Fruit fly (Drosophila melanogaster) whole organism, embryonic: Measurements from ENCODE around the gene CG31875.

Experiments used
- Antp ChIP-seq: fragments of 200-800 bp; sonication (Bioruptor generic); optimal IDR thresholded peaks from 3 replicates; lab custom pipeline; 2016; ENCODE audit warnings: missing biosample characterization, missing genetic modification characterization
- Bgb ChIP-seq: fragments of 200-800 bp; sonication (Bioruptor generic); IDR thresholded peaks from 2 replicates; pipeline ENCODE4 v1.3.6; 2022; ENCODE audit warnings: missing biosample characterization, missing genetic modification characterization; ENCODE audit not compliant: partially characterized antibody
- CG10431 ChIP-seq: fragments of 200-800 bp; sonication (Bioruptor generic); optimal IDR thresholded peaks from 3 replicates; lab custom pipeline; 2018; ENCODE audit warnings: missing biosample characterization, mild to moderate bottlenecking, missing genetic modification characterization
- CG11398 ChIP-seq: fragments of 200-800 bp; sonication (Bioruptor generic); optimal IDR thresholded peaks from 2 replicates; lab custom pipeline; 2016; ENCODE audit warnings: missing biosample characterization, missing genetic modification characterization
- CG12299 ChIP-seq: fragments of 200-800 bp; sonication (Bioruptor generic); optimal IDR thresholded peaks from 2 replicates; lab custom pipeline; 2018; ENCODE audit warnings: missing biosample characterization, mild to moderate bottlenecking, missing genetic modification characterization
- CG12391 ChIP-seq: fragments of 200-800 bp; sonication (Bioruptor generic); optimal IDR thresholded peaks from 3 replicates; lab custom pipeline; 2018; ENCODE audit warnings: missing biosample characterization, mild to moderate bottlenecking, missing genetic modification characterization, moderate library complexity
- CG12744 ChIP-seq: fragments of 200-800 bp; sonication (Bioruptor generic); optimal IDR thresholded peaks from 2 replicates; lab custom pipeline; 2016; ENCODE audit warnings: missing biosample characterization, missing genetic modification characterization
- CG13624 ChIP-seq: fragments of 200-800 bp; sonication (Bioruptor generic); optimal IDR thresholded peaks from 2 replicates; lab custom pipeline; 2016; ENCODE audit warnings: missing biosample characterization, missing genetic modification characterization
- CG14710 ChIP-seq: fragments of 200-800 bp; sonication (Bioruptor generic); optimal IDR thresholded peaks from 3 replicates; lab custom pipeline; 2019; ENCODE audit warnings: missing biosample characterization, mild to moderate bottlenecking, missing genetic modification characterization, moderate library complexity
- CG17385 ChIP-seq: fragments of 200-800 bp; sonication (Bioruptor generic); optimal IDR thresholded peaks from 3 replicates; lab custom pipeline; 2018; ENCODE audit warnings: missing biosample characterization, mild to moderate bottlenecking, missing genetic modification characterization
- CG2129 ChIP-seq: fragments of 200-800 bp; sonication (Bioruptor generic); IDR thresholded peaks from 2 replicates; pipeline ENCODE4 v1.3.6; 2022; ENCODE audit warnings: missing biosample characterization, missing genetic modification characterization; ENCODE audit not compliant: partially characterized antibody
- CG32772 ChIP-seq: fragments of 200-800 bp; sonication (Bioruptor generic); IDR thresholded peaks from 2 replicates; pipeline ENCODE4 v1.3.6; 2022; ENCODE audit warnings: missing biosample characterization, missing genetic modification characterization
- CG34224 ChIP-seq: fragments of 200-800 bp; sonication (Bioruptor generic); IDR thresholded peaks from 3 replicates; pipeline ENCODE4 v1.3.6; 2022; ENCODE audit warnings: missing biosample characterization, missing genetic modification characterization; ENCODE audit not compliant: partially characterized antibody
- CG3995 ChIP-seq: fragments of 200-800 bp; sonication (Bioruptor generic); optimal IDR thresholded peaks from 3 replicates; lab custom pipeline; 2016; ENCODE audit warnings: missing biosample characterization, missing genetic modification characterization
- CG42726 ChIP-seq: fragments of 200-800 bp; sonication (Bioruptor generic); IDR thresholded peaks from 2 replicates; pipeline ENCODE4 v1.3.6; 2022; ENCODE audit warnings: missing biosample characterization, missing genetic modification characterization; ENCODE audit not compliant: partially characterized antibody
- CG4282 ChIP-seq: fragments of 200-800 bp; sonication (Bioruptor generic); optimal IDR thresholded peaks from 2 replicates; lab custom pipeline; 2016; ENCODE audit warnings: missing biosample characterization, missing genetic modification characterization
- CG4424 ChIP-seq: fragments of 200-800 bp; sonication (Bioruptor generic); optimal IDR thresholded peaks from 3 replicates; lab custom pipeline; 2016; ENCODE audit warnings: missing biosample characterization, missing genetic modification characterization
- CG6272 ChIP-seq: fragments of 200-800 bp; sonication (Bioruptor generic); IDR thresholded peaks from 2 replicates; pipeline ENCODE4 v1.3.6; 2022; ENCODE audit warnings: missing biosample characterization, missing genetic modification characterization
- CG6791 ChIP-seq: fragments of 200-800 bp; sonication (Bioruptor generic); IDR thresholded peaks from 3 replicates; pipeline ENCODE4 v1.3.6; 2022; ENCODE audit warnings: missing biosample characterization, missing genetic modification characterization; ENCODE audit not compliant: partially characterized antibody
- CG7271 ChIP-seq: fragments of 200-800 bp; sonication (Bioruptor generic); optimal IDR thresholded peaks from 2 replicates; lab custom pipeline; 2018; ENCODE audit warnings: missing biosample characterization, mild to moderate bottlenecking, missing genetic modification characterization, moderate library complexity
- CG7372 ChIP-seq: fragments of 200-800 bp; sonication (Bioruptor generic); IDR thresholded peaks from 2 replicates; pipeline ENCODE4 v1.3.6; 2022; ENCODE audit warnings: missing biosample characterization, missing genetic modification characterization
- CG7786 ChIP-seq: fragments of 200-800 bp; sonication (Bioruptor generic); optimal IDR thresholded peaks from 2 replicates; lab custom pipeline; 2016; ENCODE audit warnings: missing biosample characterization, missing genetic modification characterization
- Dfd ChIP-seq, 2 experiments: fragments of >200 bp; optimal IDR thresholded peaks; 2 replicates each; lab custom pipeline; 2017; ENCODE audit warnings: missing biosample characterization in 2 of 2, missing genetic modification characterization in 2 of 2
- Ets65A ChIP-seq: fragments of 200-800 bp; sonication (Bioruptor generic); peaks from one replicate; lab custom pipeline; 2016; ENCODE audit warnings: missing biosample characterization, missing genetic modification characterization
- Fer2 ChIP-seq: fragments of 200-800 bp; sonication (Bioruptor generic); optimal IDR thresholded peaks from 2 replicates; lab custom pipeline; 2018; ENCODE audit warnings: missing biosample characterization, mild to moderate bottlenecking, missing genetic modification characterization, moderate library complexity
- Myb ChIP-seq: fragments of 200-800 bp; sonication (Bioruptor generic); optimal IDR thresholded peaks from 2 replicates; lab custom pipeline; 2016; ENCODE audit warnings: missing biosample characterization, missing genetic modification characterization
- Rfx ChIP-seq: fragments of 200-800 bp; sonication (Bioruptor generic); IDR thresholded peaks from 2 replicates; pipeline ENCODE4 v1.3.6; 2022; ENCODE audit warnings: missing biosample characterization, missing genetic modification characterization
- Sox100B ChIP-seq: fragments of 200-800 bp; sonication (Bioruptor generic); optimal IDR thresholded peaks from 3 replicates; lab custom pipeline; 2018; ENCODE audit warnings: missing biosample characterization, mild to moderate bottlenecking, missing genetic modification characterization
- Tbp ChIP-seq: fragments of >200 bp; optimal IDR thresholded peaks from 2 replicates; lab custom pipeline; 2018; ENCODE audit warnings: missing biosample characterization, missing genetic modification characterization
- ac ChIP-seq: fragments of 200-800 bp; sonication (Bioruptor generic); optimal IDR thresholded peaks from 3 replicates; lab custom pipeline; 2017; ENCODE audit warnings: missing biosample characterization, mild to moderate bottlenecking, missing genetic modification characterization
- ato ChIP-seq: fragments of 200-800 bp; sonication (Bioruptor generic); IDR thresholded peaks from 2 replicates; pipeline ENCODE4 v1.3.6; 2022; ENCODE audit warnings: missing biosample characterization, missing genetic modification characterization; ENCODE audit not compliant: partially characterized antibody
- az2 ChIP-seq: fragments of 200-800 bp; sonication (Bioruptor generic); optimal IDR thresholded peaks from 3 replicates; lab custom pipeline; 2016; ENCODE audit warnings: missing biosample characterization, missing genetic modification characterization
- corto ChIP-seq: fragments of 200-800 bp; sonication (Bioruptor generic); optimal IDR thresholded peaks from 2 replicates; lab custom pipeline; 2016; ENCODE audit warnings: missing biosample characterization, mild to moderate bottlenecking, missing genetic modification characterization, moderate library complexity
- dm ChIP-seq: fragments of 200-800 bp; sonication (Bioruptor generic); optimal IDR thresholded peaks from 3 replicates; lab custom pipeline; 2016; ENCODE audit warnings: missing biosample characterization, missing genetic modification characterization
- en ChIP-seq: fragments of 200-800 bp; sonication (Bioruptor generic); optimal IDR thresholded peaks from 2 replicates; lab custom pipeline; 2016; ENCODE audit warnings: missing biosample characterization, missing genetic modification characterization
- fu2 ChIP-seq: fragments of 200-800 bp; sonication (Bioruptor generic); optimal IDR thresholded peaks from 2 replicates; lab custom pipeline; 2016; ENCODE audit warnings: missing biosample characterization, missing genetic modification characterization
- gem ChIP-seq: fragments of 200-800 bp; sonication (Bioruptor generic); optimal IDR thresholded peaks from 2 replicates; lab custom pipeline; 2019; ENCODE audit warnings: missing biosample characterization, mild to moderate bottlenecking, missing genetic modification characterization, moderate library complexity
- gro ChIP-seq: fragments of 200-800 bp; sonication (Bioruptor generic); optimal IDR thresholded peaks from 2 replicates; lab custom pipeline; 2016; ENCODE audit warnings: missing biosample characterization, missing genetic modification characterization
- ham ChIP-seq: fragments of 200-800 bp; sonication (Bioruptor generic); IDR thresholded peaks from 2 replicates; pipeline ENCODE4 v1.3.6; 2022; ENCODE audit warnings: missing biosample characterization, missing genetic modification characterization
- hbn ChIP-seq: fragments of 200-800 bp; sonication (Bioruptor generic); IDR thresholded peaks from 2 replicates; pipeline ENCODE4 v1.3.6; 2022; ENCODE audit warnings: missing biosample characterization, missing genetic modification characterization; ENCODE audit not compliant: partially characterized antibody
- org-1 ChIP-seq: fragments of 200-800 bp; sonication (Bioruptor generic); optimal IDR thresholded peaks from 2 replicates; lab custom pipeline; 2017; ENCODE audit warnings: missing biosample characterization, missing genetic modification characterization
- otp ChIP-seq: fragments of 200-800 bp; sonication (Bioruptor generic); IDR thresholded peaks from 3 replicates; pipeline ENCODE4, ENCODE4 v1.3.6; 2022; ENCODE audit warnings: missing biosample characterization, missing genetic modification characterization
- schlank ChIP-seq: fragments of 200-800 bp; sonication (Bioruptor generic); optimal IDR thresholded peaks from 2 replicates; lab custom pipeline; 2018; ENCODE audit warnings: missing biosample characterization, mild to moderate bottlenecking, missing genetic modification characterization
- sens-2 ChIP-seq: fragments of 200-800 bp; sonication (Bioruptor generic); IDR thresholded peaks from 2 replicates; pipeline ENCODE4 v1.3.6; 2022; ENCODE audit warnings: missing biosample characterization, missing genetic modification characterization
- sima ChIP-seq: fragments of 200-800 bp; sonication (Bioruptor generic); optimal IDR thresholded peaks from 2 replicates; lab custom pipeline; 2016; ENCODE audit warnings: missing biosample characterization, missing genetic modification characterization
- sqz ChIP-seq: fragments of 200-800 bp; sonication (Bioruptor generic); optimal IDR thresholded peaks from 3 replicates; lab custom pipeline; 2018; ENCODE audit warnings: missing biosample characterization, mild to moderate bottlenecking, missing genetic modification characterization
- stc ChIP-seq: fragments of 200-800 bp; sonication (Bioruptor generic); IDR thresholded peaks from 2 replicates; pipeline ENCODE4 v1.3.6; 2022; ENCODE audit warnings: missing biosample characterization, missing genetic modification characterization
- toy ChIP-seq: fragments of 200-800 bp; sonication (Bioruptor generic); IDR thresholded peaks from 2 replicates; pipeline ENCODE4 v1.3.6; 2022; ENCODE audit warnings: missing biosample characterization, missing genetic modification characterization
- unc-4 ChIP-seq: fragments of 200-800 bp; sonication (Bioruptor generic); IDR thresholded peaks from 2 replicates; pipeline ENCODE4 v1.3.6; 2022; ENCODE audit warnings: missing biosample characterization, missing genetic modification characterization; ENCODE audit not compliant: partially characterized antibody
- zfh2 ChIP-seq: fragments of 200-800 bp; sonication (Bioruptor generic); optimal IDR thresholded peaks from 2 replicates; lab custom pipeline; 2016; ENCODE audit warnings: missing biosample characterization, missing genetic modification characterization

CG31875 gene

dm6 chr2L:9984078-9984772, 18.3 kb downstream of the CG31875 start, which contains the start of gene bib (continued):
- TF ChIP-seq Fer2 (tag; lab: Kevin White, UChicago), result peak; percentile 36
- TF ChIP-seq az2 (GFP tag; lab: Kevin White, UChicago), result peak; percentile 89
- peak; percentile 94 for TF ChIP-seq gem (tag; lab: Kevin White, UChicago)
- peak; percentile 78 for TF ChIP-seq sqz
- TF ChIP-seq sens-2, result peak; percentile 42; the same call in 1 of the 2 replicates
- TF ChIP-seq CG4282, result no peak
- TF ChIP-seq dm (GFP tag; lab: Kevin White, UChicago), result no peak
- peak; percentile 85 for TF ChIP-seq CG10431
- peak; percentile 93 for TF ChIP-seq CG12391 (tag; lab: Kevin White, UChicago)
- TF ChIP-seq toy (GFP tag; lab: Robert Waterston, UW), result no peak
- peak; percentile 4 for TF ChIP-seq CG7786 (GFP tag; lab: Kevin White, UChicago)
- TF ChIP-seq zfh2, result no peak
- no peak for TF ChIP-seq hbn (GFP tag; lab: Robert Waterston, UW)
- TF ChIP-seq CG42726 (GFP tag; lab: Robert Waterston, UW), result peak; percentile 32; the same call in 1 of the 2 replicates
- no peak for TF ChIP-seq CG7372
- no peak for TF ChIP-seq CG2129
- TF ChIP-seq Dfd (GFP tag; optimal IDR thresholded peaks at IDR 0.05; lab: Kevin White, UChicago), result peak in 1 of 2 experiments; percentile 2
- TF ChIP-seq ato (GFP tag; lab: Robert Waterston, UW), result no peak
- TF ChIP-seq gro, result no peak
- peak; percentile 58 for TF ChIP-seq CG32772
- TF ChIP-seq CG17385 (GFP tag; lab: Kevin White, UChicago), result peak; percentile 81
- no peak for TF ChIP-seq CG34224 (GFP tag; lab: Robert Waterston, UW)
- peak; percentile 68 for TF ChIP-seq stc (GFP tag; lab: Robert Waterston, UW)
- no peak for TF ChIP-seq CG3995 (GFP tag; lab: Kevin White, UChicago)
- no peak for TF ChIP-seq Ets65A
- no peak for TF ChIP-seq ham (GFP tag; lab: Robert Waterston, UW)
- peak; percentile 92 for TF ChIP-seq Sox100B (GFP tag; lab: Kevin White, UChicago)
- peak; percentile 87 for TF ChIP-seq corto
- TF ChIP-seq CG6272 (GFP tag; lab: Robert Waterston, UW), result peak; percentile 46; the same call in 1 of the 2 replicates
- TF ChIP-seq Rfx, result peak; percentile 67
- TF ChIP-seq CG13624 (GFP tag; lab: Kevin White, UChicago), result no peak
- TF ChIP-seq otp, result peak; percentile 58; the same call in 2 of the 3 replicates
- peak; percentile 81 for TF ChIP-seq ac (GFP tag; lab: Kevin White, UChicago)
- no peak for TF ChIP-seq en
- TF ChIP-seq org-1 (GFP tag; lab: Kevin White, UChicago), result peak; percentile 82
- no peak for TF ChIP-seq CG12744 (GFP tag; lab: Kevin White, UChicago)
- TF ChIP-seq sima (GFP tag; lab: Kevin White, UChicago), result no peak
- no peak for TF ChIP-seq Tbp (GFP tag; lab: Kevin White, UChicago)
- TF ChIP-seq CG14710, result peak; percentile 94
- TF ChIP-seq schlank (tag; lab: Kevin White, UChicago), result no peak
- no peak for TF ChIP-seq fu2
- peak; percentile 43; the same call in 1 of the 3 replicates for TF ChIP-seq CG6791 (GFP tag; lab: Robert Waterston, UW)
- no peak for TF ChIP-seq Bgb (GFP tag; lab: Robert Waterston, UW)
- peak; percentile 15 for TF ChIP-seq Myb (GFP tag; lab: Kevin White, UChicago)
- peak; percentile 90 for TF ChIP-seq CG4424 (GFP tag; lab: Kevin White, UChicago)
- TF ChIP-seq Antp, result peak; percentile 10
- TF ChIP-seq CG11398 (GFP tag; lab: Kevin White, UChicago), result no peak
- TF ChIP-seq unc-4 (GFP tag; lab: Robert Waterston, UW), result no peak
- TF ChIP-seq CG12299 (tag; lab: Kevin White, UChicago), result peak; percentile 62
- TF ChIP-seq CG7271, result peak; percentile 16
